Worm (Caenorhabditis elegans) whole organism, L2 larva: Measurements from ENCODE around the gene nhr-117.

ENCODE experiments used
- F13H6.1 ChIP-seq: sonication (generic microtip); optimal IDR thresholded peaks from 2 replicates; lab custom pipeline; 2016; ENCODE audit warnings: missing genetic modification characterization, missing compliant biosample characterization
- Y55F3AM.14 ChIP-seq: fragments of 200-800 bp; sonication (Bioruptor generic); optimal IDR thresholded peaks from 2 replicates; lab custom pipeline; 2018; ENCODE audit warnings: mild to moderate bottlenecking, missing genetic modification characterization, missing compliant biosample characterization
- ZK546.5 ChIP-seq: sonication (generic microtip); optimal IDR thresholded peaks from 2 replicates; lab custom pipeline; 2017; ENCODE audit warnings: missing biosample characterization, missing genetic modification characterization
- alr-1 ChIP-seq: fragments of 150-350 bp; optimal IDR thresholded peaks from 2 replicates; lab custom pipeline; 2014; ENCODE audit warnings: missing biosample characterization, missing genetic modification characterization
- ama-1 ChIP-seq: fragments of 150-350 bp; optimal IDR thresholded peaks from 2 replicates; lab custom pipeline; 2018; ENCODE audit warnings: inconsistent platforms
- blmp-1 ChIP-seq: sonication (generic microtip); optimal IDR thresholded peaks from 2 replicates; lab custom pipeline; 2017; ENCODE audit warnings: missing genetic modification characterization, mild to moderate bottlenecking, missing compliant biosample characterization, antibody characterized with exemption, moderate library complexity; ENCODE audit not compliant: insufficient read depth
- ceh-82 ChIP-seq: fragments of 150-350 bp; optimal IDR thresholded peaks from 2 replicates; lab custom pipeline; 2014; ENCODE audit warnings: missing biosample characterization, missing genetic modification characterization
- crh-2 ChIP-seq: sonication (generic microtip); optimal IDR thresholded peaks from 2 replicates; lab custom pipeline; 2017; ENCODE audit warnings: missing biosample characterization, missing genetic modification characterization
- dmd-4 ChIP-seq: sonication (generic microtip); optimal IDR thresholded peaks from 2 replicates; lab custom pipeline; 2017; ENCODE audit warnings: missing biosample characterization, missing genetic modification characterization
- elt-1 ChIP-seq: fragments of 150-350 bp; optimal IDR thresholded peaks from 2 replicates; lab custom pipeline; 2014; ENCODE audit warnings: missing biosample characterization, missing genetic modification characterization
- elt-3 ChIP-seq: sonication (generic microtip); optimal IDR thresholded peaks from 2 replicates; lab custom pipeline; 2017; ENCODE audit warnings: missing biosample characterization, missing genetic modification characterization
- fos-1 ChIP-seq: fragments of 150-350 bp; optimal IDR thresholded peaks from 2 replicates; lab custom pipeline; 2014; ENCODE audit warnings: missing biosample characterization, missing genetic modification characterization
- lin-13 ChIP-seq: fragments of 150-350 bp; optimal IDR thresholded peaks from 2 replicates; lab custom pipeline; 2014; ENCODE audit warnings: missing biosample characterization, missing genetic modification reagents, missing genetic modification characterization
- lin-39 ChIP-seq: fragments of 150-350 bp; optimal IDR thresholded peaks from 2 replicates; lab custom pipeline; 2014; ENCODE audit warnings: missing biosample characterization, missing genetic modification reagents, missing genetic modification characterization
- lsy-2 ChIP-seq, 2 experiments: fragments of 150-350 bp in 1 of 2; sonication (generic microtip) in 1 of 2; optimal IDR thresholded peaks; 2 replicates each; lab custom pipeline; 2014 to 2017; ENCODE audit warnings: missing biosample characterization in 2 of 2, missing genetic modification characterization in 2 of 2
- mab-5 ChIP-seq: fragments of 150-350 bp; optimal IDR thresholded peaks from 2 replicates; lab custom pipeline; 2014; ENCODE audit warnings: missing biosample characterization, missing genetic modification characterization
- mbf-1 ChIP-seq: sonication (generic microtip); optimal IDR thresholded peaks from 2 replicates; lab custom pipeline; 2017; ENCODE audit warnings: missing biosample characterization, missing genetic modification characterization
- mdl-1 ChIP-seq, 2 experiments: fragments of 150-350 bp in 1 of 2; sonication (generic microtip) in 1 of 2; optimal IDR thresholded peaks; 2 replicates each; lab custom pipeline; 2017; ENCODE audit warnings: missing biosample characterization in 2 of 2, missing genetic modification characterization in 2 of 2
- nhr-11 ChIP-seq: fragments of 150-350 bp; optimal IDR thresholded peaks from 2 replicates; lab custom pipeline; 2014; ENCODE audit warnings: missing biosample characterization, missing genetic modification characterization
- nhr-12 ChIP-seq: fragments of 150-350 bp; optimal IDR thresholded peaks from 2 replicates; lab custom pipeline; 2014; ENCODE audit warnings: missing biosample characterization, missing genetic modification characterization
- nhr-129 ChIP-seq: fragments of 150-350 bp; optimal IDR thresholded peaks from 2 replicates; lab custom pipeline; 2014; ENCODE audit warnings: missing biosample characterization, missing genetic modification characterization
- nhr-21 ChIP-seq: fragments of 150-350 bp; optimal IDR thresholded peaks from 2 replicates; lab custom pipeline; 2014; ENCODE audit warnings: missing biosample characterization, missing genetic modification characterization
- nhr-23 ChIP-seq: fragments of 150-350 bp; optimal IDR thresholded peaks from 2 replicates; lab custom pipeline; 2014; ENCODE audit warnings: missing biosample characterization, missing genetic modification reagents, missing genetic modification characterization
- nhr-25 ChIP-seq: fragments of 150-350 bp; sonication (generic microtip); optimal IDR thresholded peaks from 3 replicates; lab custom pipeline; 2014; ENCODE audit warnings: missing biosample characterization, missing genetic modification characterization
- nhr-77 ChIP-seq: fragments of 150-350 bp; optimal IDR thresholded peaks from 2 replicates; lab custom pipeline; 2014; ENCODE audit warnings: missing biosample characterization, missing genetic modification characterization
- peb-1 ChIP-seq: fragments of 150-350 bp; optimal IDR thresholded peaks from 2 replicates; lab custom pipeline; 2014; ENCODE audit warnings: missing biosample characterization, missing genetic modification characterization
- sem-4 ChIP-seq: fragments of 150-350 bp; optimal IDR thresholded peaks from 2 replicates; lab custom pipeline; 2014; ENCODE audit warnings: missing biosample characterization, missing genetic modification reagents, missing genetic modification characterization
- skn-1 ChIP-seq: sonication (generic microtip); optimal IDR thresholded peaks from 2 replicates; lab custom pipeline; 2017; ENCODE audit warnings: missing biosample characterization, missing genetic modification characterization
- sma-3 ChIP-seq: sonication (generic microtip); optimal IDR thresholded peaks from 2 replicates; lab custom pipeline; 2016; ENCODE audit warnings: missing genetic modification reagents, missing genetic modification characterization, missing compliant biosample characterization
- snpc-4 ChIP-seq: fragments of 150-350 bp; optimal IDR thresholded peaks from 2 replicates; lab custom pipeline; 2014; ENCODE audit warnings: missing biosample characterization, missing genetic modification characterization
- unc-39 ChIP-seq: fragments of 150-350 bp; optimal IDR thresholded peaks from 2 replicates; lab custom pipeline; 2014; ENCODE audit warnings: missing biosample characterization, missing genetic modification characterization
- unc-55 ChIP-seq: fragments of 150-350 bp; sonication (generic microtip); optimal IDR thresholded peaks from 3 replicates; lab custom pipeline; 2014; ENCODE audit warnings: missing biosample characterization, missing genetic modification reagents, missing genetic modification characterization
- unc-62 ChIP-seq: fragments of 150-350 bp; optimal IDR thresholded peaks from 2 replicates; lab custom pipeline; 2014; ENCODE audit warnings: missing biosample characterization, missing genetic modification reagents, missing genetic modification characterization
- zag-1 ChIP-seq: fragments of 150-350 bp; optimal IDR thresholded peaks from 2 replicates; lab custom pipeline; 2014; ENCODE audit warnings: missing biosample characterization, missing genetic modification characterization
- ztf-1 ChIP-seq: fragments of 200-800 bp; sonication (Bioruptor generic); conservative IDR thresholded peaks from 2 replicates; pipeline ENCODE4 v1.3.6; 2022; ENCODE audit warnings: missing genetic modification characterization, missing compliant biosample characterization
- ztf-11 ChIP-seq: sonication (generic microtip); optimal IDR thresholded peaks from 2 replicates; lab custom pipeline; 2017; ENCODE audit warnings: missing biosample characterization, missing genetic modification characterization

Gene nhr-117

ce11 chrV:1662270-1662669 is 41.0 kb upstream of the nhr-117 start, which contains the start of gene irld-40:
Gene irld-40, plus strand, starts transcription at chrV:1662570.
- TF ChIP-seq ceh-82 (tag; lab: Kevin White, UChicago) (no peak), nhr-12 (tag; lab: Kevin White, UChicago) (no peak), elt-3 (tag; lab: Kevin White, UChicago) (no peak), mab-5 (tag; lab: Kevin White, UChicago) (no peak)

- TF ChIP-seq ZK546.5 (tag; lab: Kevin White, UChicago) (no peak), unc-39 (no peak), F13H6.1 (tag; lab: Kevin White, UChicago) (no peak), elt-3 (tag; lab: Kevin White, UChicago) (no peak), sem-4 (no peak), dmd-4 (tag; lab: Kevin White, UChicago) (no peak), nhr-21 (tag; lab: Kevin White, UChicago) (peak; percentile 16)
- TF ChIP-seq, all 48 proteins: peak for 1
These were observed 33.5 kb upstream of the nhr-117 start, which contains the start of gene irld-11 for ce11 chrV:1654845-1655244. Gene irld-11, plus strand, starts transcription at chrV:1655145.

- TF ChIP-seq nhr-21 (tag; lab: Kevin White, UChicago) (no peak), mab-5 (tag; lab: Kevin White, UChicago) (no peak)
These were observed 29.7 kb upstream of the nhr-117 start, which contains the start of gene irld-44 for ce11 chrV:1651045-1651444. Gene irld-44, plus strand, starts transcription at chrV:1651345.

ce11 chrV:1648000-1648399 is 26.7 kb upstream of the nhr-117 start, which contains the start of gene irld-45:
Gene irld-45, plus strand, starts transcription at chrV:1648300.
- TF ChIP-seq zag-1 (no peak), fos-1 (tag; lab: Kevin White, UChicago) (no peak), peb-1 (no peak), unc-39 (no peak), sma-3 (no peak), snpc-4 (tag; lab: Kevin White, UChicago) (no peak), lin-39 (no peak), mab-5 (tag; lab: Kevin White, UChicago) (no peak), skn-1 (tag; lab: Kevin White, UChicago) (no peak), elt-1 (tag; lab: Kevin White, UChicago) (no peak), mbf-1 (tag; lab: Kevin White, UChicago) (no peak), ama-1 (lab: Kevin White, UChicago) (no peak), Y55F3AM.14 (GFP tag; lab: Kevin White, UChicago) (no peak), sem-4 (no peak), crh-2 (no peak), nhr-23 (tag; lab: Kevin White, UChicago) (no peak), unc-55 (GFP tag; lab: Kevin White, UChicago) (no peak), nhr-21 (tag; lab: Kevin White, UChicago) (no peak), ceh-82 (tag; lab: Kevin White, UChicago) (no peak), blmp-1 (tag; lab: Kevin White, UChicago) (no peak)

- no peak for TF ChIP-seq lsy-2 (tag; optimal IDR thresholded peaks at IDR 0.05; lab: Kevin White, UChicago)
- TF ChIP-seq dmd-4 (tag; lab: Kevin White, UChicago): no peak
- TF ChIP-seq nhr-21 (tag; lab: Kevin White, UChicago): no peak
These were observed 22.6 kb upstream of the nhr-117 start, which contains the start of gene alh-2 for ce11 chrV:1643886-1644285. Gene alh-2, plus strand, starts transcription at chrV:1644169.

ce11 chrV:1642768-1643167 is 21.4 kb upstream of the nhr-117 start:
- no peak for TF ChIP-seq F13H6.1 (tag; lab: Kevin White, UChicago)
- no peak for TF ChIP-seq alr-1 (tag; lab: Kevin White, UChicago)
- no peak for TF ChIP-seq nhr-11 (tag; lab: Kevin White, UChicago)
- TF ChIP-seq ztf-1 (GFP tag; lab: Robert Waterston, UW): no peak
- no peak for TF ChIP-seq blmp-1 (tag; lab: Kevin White, UChicago)
- TF ChIP-seq mdl-1 (tag; optimal IDR thresholded peaks at IDR 0.05; lab: Kevin White, UChicago): no peak
- TF ChIP-seq ZK546.5 (tag; lab: Kevin White, UChicago): no peak
- no peak for TF ChIP-seq ztf-11 (tag; lab: Kevin White, UChicago)
- no peak for TF ChIP-seq unc-39
- no peak for TF ChIP-seq nhr-25 (tag; lab: Kevin White, UChicago)
- no peak for TF ChIP-seq nhr-129 (tag; lab: Kevin White, UChicago)
- no peak for TF ChIP-seq nhr-77
- TF ChIP-seq lsy-2 (tag; optimal IDR thresholded peaks at IDR 0.05; lab: Kevin White, UChicago): no peak
- TF ChIP-seq lin-13 (GFP tag; lab: Kevin White, UChicago): no peak
- no peak for TF ChIP-seq unc-62 (GFP tag; lab: Kevin White, UChicago)
